Fruit fly (Drosophila melanogaster) whole organism, wandering third instar larva: ENCODE measurements around the gene Fuca.

Source experiments
- Abd-B ChIP-seq: fragments of >200 bp; optimal IDR thresholded peaks from 2 replicates; lab custom pipeline; 2017; ENCODE audit warnings: missing biosample characterization, missing genetic modification characterization
- CG32264 ChIP-seq: fragments of 200-800 bp; sonication (Bioruptor generic); optimal IDR thresholded peaks from 2 replicates; lab custom pipeline; 2016; ENCODE audit warnings: missing biosample characterization, missing genetic modification characterization
- CG9705 ChIP-seq: fragments of 200-800 bp; sonication (Bioruptor generic); optimal IDR thresholded peaks from 2 replicates; lab custom pipeline; 2018; ENCODE audit warnings: missing biosample characterization, mild to moderate bottlenecking, missing genetic modification characterization
- CrebA ChIP-seq: fragments of 200-800 bp; sonication (Bioruptor generic); optimal IDR thresholded peaks from 2 replicates; lab custom pipeline; 2016; ENCODE audit warnings: missing biosample characterization, mild to moderate bottlenecking, missing genetic modification characterization, borderline replicate concordance
- Dfd ChIP-seq: fragments of >200 bp; optimal IDR thresholded peaks from 2 replicates; lab custom pipeline; 2017; ENCODE audit warnings: missing biosample characterization, missing genetic modification characterization
- Dif ChIP-seq: fragments of 200-275, 200-300 bp; sonication (Bioruptor generic); optimal IDR thresholded peaks from 2 replicates; lab custom pipeline; 2018; ENCODE audit warnings: missing biosample characterization, missing genetic modification characterization; ENCODE audit not compliant: partially characterized antibody
- GATAd ChIP-seq: sonication (Bioruptor generic); optimal IDR thresholded peaks from 2 replicates; lab custom pipeline; 2016; ENCODE audit warnings: missing biosample characterization, missing genetic modification characterization
- HLH106 ChIP-seq: fragments of 200-800 bp; optimal IDR thresholded peaks from 3 replicates; lab custom pipeline; 2019; ENCODE audit warnings: missing biosample characterization, mild to moderate bottlenecking, missing genetic modification characterization, moderate library complexity
- Hnf4 ChIP-seq: fragments of 200-800 bp; sonication (Bioruptor generic); optimal IDR thresholded peaks from 2 replicates; lab custom pipeline; 2016; ENCODE audit warnings: missing biosample characterization, mild to moderate bottlenecking, missing genetic modification characterization
- Hr78 ChIP-seq: fragments of >200 bp; optimal IDR thresholded peaks from 2 replicates; lab custom pipeline; 2017; ENCODE audit warnings: missing biosample characterization, missing genetic modification characterization
- Hr83 ChIP-seq: fragments of 200-300 bp; sonication (Bioruptor generic); optimal IDR thresholded peaks from 2 replicates; lab custom pipeline; 2016; ENCODE audit warnings: missing biosample characterization, mild to moderate bottlenecking, missing genetic modification characterization, moderate library complexity; ENCODE audit not compliant: poor library complexity, severe bottlenecking
- Jra ChIP-seq: sonication (Bioruptor generic); optimal IDR thresholded peaks from 2 replicates; lab custom pipeline; 2016; ENCODE audit warnings: missing biosample characterization, missing genetic modification characterization
- Mio ChIP-seq: sonication (Bioruptor generic); optimal IDR thresholded peaks from 2 replicates; lab custom pipeline; 2016; ENCODE audit warnings: missing biosample characterization, missing genetic modification characterization
- Myc ChIP-seq: fragments of >200 bp; optimal IDR thresholded peaks from 2 replicates; lab custom pipeline; 2017
- N ChIP-seq: fragments of >200 bp; optimal IDR thresholded peaks from 2 replicates; lab custom pipeline; 2018; ENCODE audit warnings: missing biosample characterization, missing external identifiers, missing genetic modification characterization
- OdsH ChIP-seq: fragments of 200-800 bp; sonication (Bioruptor generic); optimal IDR thresholded peaks from 2 replicates; lab custom pipeline; 2016; ENCODE audit warnings: missing biosample characterization, mild to moderate bottlenecking, missing genetic modification characterization
- Rel ChIP-seq, 2 experiments: fragments of 200-800 bp; sonication (Bioruptor generic) in 1 of 2; optimal IDR thresholded peaks; 2 replicates in 1 of 2; 3 replicates in 1 of 2; lab custom pipeline; 2016 to 2019; ENCODE audit warnings: mild to moderate bottlenecking in 2 of 2, missing biosample characterization in 2 of 2, missing genetic modification characterization in 2 of 2, moderate library complexity in 1 of 2
- Sp1 ChIP-seq: fragments of 200-800 bp; sonication (Bioruptor generic); optimal IDR thresholded peaks from 3 replicates; lab custom pipeline; 2019; ENCODE audit warnings: missing biosample characterization, mild to moderate bottlenecking, missing genetic modification characterization, moderate library complexity
- Vsx2 ChIP-seq: fragments of 200-300, 225-300 bp; sonication (Bioruptor generic); optimal IDR thresholded peaks from 2 replicates; lab custom pipeline; 2018; ENCODE audit warnings: missing biosample characterization, missing genetic modification characterization; ENCODE audit not compliant: partially characterized antibody
- br ChIP-seq: fragments of 200-800 bp; sonication (Bioruptor generic); optimal IDR thresholded peaks from 2 replicates; lab custom pipeline; 2016; ENCODE audit warnings: missing biosample characterization, missing genetic modification characterization
- brk ChIP-seq: fragments of 200-800 bp; sonication (Bioruptor generic); optimal IDR thresholded peaks from 2 replicates; lab custom pipeline; 2016; ENCODE audit warnings: missing biosample characterization, mild to moderate bottlenecking, missing genetic modification characterization
- dl ChIP-seq, 2 experiments: fragments of 175-275, 200-275 bp in 1 of 2; fragments of 200-275 bp in 1 of 2; sonication (Bioruptor generic); optimal IDR thresholded peaks; lab custom pipeline; 2018; ENCODE audit warnings: mild to moderate bottlenecking in 2 of 2, missing biosample characterization in 2 of 2, missing genetic modification characterization in 2 of 2, moderate library complexity in 2 of 2; ENCODE audit not compliant: partially characterized antibody in 2 of 2, insufficient read depth in 1 of 2
- dmrt93B ChIP-seq: fragments of 200-800 bp; sonication (Bioruptor generic); optimal IDR thresholded peaks from 2 replicates; lab custom pipeline; 2018; ENCODE audit warnings: missing biosample characterization, mild to moderate bottlenecking, missing genetic modification characterization
- dsf ChIP-seq: sonication (Bioruptor generic); optimal IDR thresholded peaks from 2 replicates; lab custom pipeline; 2016; ENCODE audit warnings: missing biosample characterization, missing genetic modification characterization, borderline replicate concordance
- ey ChIP-seq: fragments of 200-800 bp; sonication (Bioruptor generic); optimal IDR thresholded peaks from 2 replicates; lab custom pipeline; 2016; ENCODE audit warnings: missing biosample characterization, missing genetic modification characterization
- foxo ChIP-seq, 2 experiments: fragments of 200-800 bp; sonication (Bioruptor generic); optimal IDR thresholded peaks; 2 replicates in 1 of 2; 3 replicates in 1 of 2; lab custom pipeline; 2016 to 2017; ENCODE audit warnings: missing biosample characterization in 2 of 2, missing genetic modification characterization in 2 of 2
- fru ChIP-seq: fragments of 200-800 bp; sonication (Bioruptor generic); optimal IDR thresholded peaks from 3 replicates; lab custom pipeline; 2016; ENCODE audit warnings: missing biosample characterization, mild to moderate bottlenecking, missing genetic modification characterization
- h ChIP-seq: fragments of 200-800 bp; sonication (Bioruptor generic); optimal IDR thresholded peaks from 3 replicates; lab custom pipeline; 2016; ENCODE audit warnings: missing biosample characterization, mild to moderate bottlenecking, missing genetic modification characterization
- jim ChIP-seq: fragments of 175-275, 200-325 bp; sonication (Bioruptor generic); optimal IDR thresholded peaks from 2 replicates; lab custom pipeline; 2016; ENCODE audit warnings: missing biosample characterization, mild to moderate bottlenecking, missing genetic modification characterization
- lola ChIP-seq: fragments of >200 bp; optimal IDR thresholded peaks from 2 replicates; lab custom pipeline; 2017; ENCODE audit warnings: missing biosample characterization, missing genetic modification characterization
- pan ChIP-seq: fragments of >200 bp; optimal IDR thresholded peaks from 2 replicates; lab custom pipeline; 2017
- psq ChIP-seq: fragments of 200-800 bp; sonication (Bioruptor generic); optimal IDR thresholded peaks from 3 replicates; lab custom pipeline; 2017; ENCODE audit warnings: missing biosample characterization, mild to moderate bottlenecking, missing genetic modification characterization, moderate library complexity
- rgr ChIP-seq: fragments of 200-800 bp; sonication (Bioruptor generic); optimal IDR thresholded peaks from 3 replicates; lab custom pipeline; 2016; ENCODE audit warnings: missing biosample characterization, mild to moderate bottlenecking, missing genetic modification characterization
- sage ChIP-seq: fragments of 200-800 bp; sonication (Bioruptor generic); optimal IDR thresholded peaks from 2 replicates; lab custom pipeline; 2016; ENCODE audit warnings: missing biosample characterization, mild to moderate bottlenecking, missing genetic modification characterization
- sv ChIP-seq: fragments of 200-800 bp; sonication (Bioruptor generic); optimal IDR thresholded peaks from 3 replicates; lab custom pipeline; 2016; ENCODE audit warnings: missing biosample characterization, missing genetic modification characterization
- tai ChIP-seq: sonication (Bioruptor generic); optimal IDR thresholded peaks from 2 replicates; lab custom pipeline; 2016; ENCODE audit warnings: missing biosample characterization, missing genetic modification characterization
- usp ChIP-seq: fragments of >200 bp; optimal IDR thresholded peaks from 2 replicates; lab custom pipeline; 2017; ENCODE audit warnings: missing biosample characterization, missing genetic modification characterization
- woc ChIP-seq: sonication (Bioruptor generic); optimal IDR thresholded peaks from 2 replicates; lab custom pipeline; 2016; ENCODE audit warnings: missing biosample characterization, mild to moderate bottlenecking, missing genetic modification characterization

Gene Fuca

DNA sequence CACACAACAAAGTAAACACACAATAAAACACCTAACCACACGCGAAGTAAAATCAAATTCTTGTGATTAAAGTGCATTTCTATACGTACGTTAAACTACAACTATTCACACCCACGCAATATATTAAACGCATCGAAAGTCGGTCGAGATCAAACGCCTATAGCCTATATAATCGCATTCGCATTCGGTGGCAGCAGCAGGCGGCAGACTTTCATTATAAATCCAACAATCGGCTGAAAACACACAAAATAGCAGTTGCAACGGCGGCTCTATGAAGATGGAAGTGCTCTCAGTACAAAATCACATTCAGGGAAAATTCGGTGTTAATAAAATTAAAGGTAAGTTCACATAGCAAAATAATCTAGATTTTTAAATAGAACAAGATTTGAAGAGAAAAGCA is 34.2 kb downstream of the Fuca start:
- no peak for TF ChIP-seq psq (GFP tag; lab: Kevin White, UChicago)
- no peak for TF ChIP-seq ey (GFP tag; lab: Kevin White, UChicago)
- TF ChIP-seq Dfd (GFP tag; lab: Kevin White, UChicago), result no peak
- no peak for TF ChIP-seq Vsx2
- no peak for TF ChIP-seq tai (GFP tag; lab: Kevin White, UChicago)
- no peak for TF ChIP-seq CG32264
- TF ChIP-seq sv (GFP tag; lab: Kevin White, UChicago), result no peak
- TF ChIP-seq Hr83 (GFP tag; lab: Kevin White, UChicago), result no peak
- no peak for TF ChIP-seq CG9705 (GFP tag; lab: Kevin White, UChicago)
- TF ChIP-seq jim (GFP tag; lab: Kevin White, UChicago), result no peak

DNA sequence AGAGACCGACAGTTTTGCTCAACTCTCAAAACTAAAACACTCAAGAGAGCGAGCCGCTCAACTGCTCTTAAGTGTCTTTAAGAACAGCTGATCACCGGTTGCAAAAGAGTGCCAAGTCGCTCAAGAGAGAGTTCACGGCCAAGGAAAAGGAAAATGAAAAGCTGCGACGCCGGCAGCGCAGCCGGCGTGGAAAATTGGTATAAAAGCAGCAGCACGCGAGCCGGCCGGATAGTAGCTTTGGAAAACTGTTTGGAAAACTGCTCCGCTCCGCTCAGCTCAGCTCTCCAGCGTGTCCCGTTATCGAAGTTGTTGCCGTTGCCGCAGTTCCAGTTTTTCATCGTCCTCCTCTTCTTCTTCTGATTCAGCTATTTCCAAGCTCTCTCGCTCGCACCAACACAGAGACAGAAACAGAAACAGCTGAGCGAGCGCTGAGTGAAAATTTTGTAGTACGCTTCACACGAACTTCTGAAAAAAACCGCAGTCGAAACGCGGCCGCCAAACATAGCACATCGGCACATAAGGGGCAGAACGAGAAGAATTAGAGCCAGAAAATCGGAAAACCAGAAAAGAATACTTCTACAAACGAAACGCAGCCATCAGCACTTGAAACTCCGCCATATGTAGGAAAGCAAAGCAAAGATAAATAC is 35.1 kb downstream of the Fuca start, which contains the start of gene chrb:
Gene chrb, plus strand, starts transcription at position 224 of the 647 bp plus-strand sequence.
- peak; percentile 38 for TF ChIP-seq h (GFP tag; lab: Kevin White, UChicago)
- TF ChIP-seq Mio, result no peak
- no peak for TF ChIP-seq Hr78 (GFP tag; lab: Kevin White, UChicago)
- TF ChIP-seq GATAd (GFP tag; lab: Kevin White, UChicago), result no peak
- TF ChIP-seq pan, result no peak
- peak; percentile 41 for TF ChIP-seq Jra
- TF ChIP-seq Abd-B (GFP tag; lab: Kevin White, UChicago), result no peak
- TF ChIP-seq Rel (GFP tag; optimal IDR thresholded peaks at IDR 0.05; lab: Kevin White, UChicago), result no peak
- peak; percentile 31 for TF ChIP-seq Rel (tag; optimal IDR thresholded peaks at IDR 0.05; lab: Kevin White, UChicago)
- peak; percentile 71 for TF ChIP-seq psq (GFP tag; lab: Kevin White, UChicago)
- no peak for TF ChIP-seq N (GFP tag; lab: Kevin White, UChicago)
- TF ChIP-seq OdsH, result peak; percentile 37
- no peak for TF ChIP-seq dsf (GFP tag; lab: Kevin White, UChicago)
- no peak for TF ChIP-seq tai (GFP tag; lab: Kevin White, UChicago)
- no peak for TF ChIP-seq CG32264
- no peak for TF ChIP-seq Dfd (GFP tag; lab: Kevin White, UChicago)
- peak; percentile 16 for TF ChIP-seq HLH106 (tag; lab: Kevin White, UChicago)
- TF ChIP-seq CG9705 (GFP tag; lab: Kevin White, UChicago), result no peak
- no peak for TF ChIP-seq sage (GFP tag; lab: Kevin White, UChicago)
- TF ChIP-seq Sp1, result peak; percentile 63
- TF ChIP-seq br, result no peak
- peak; percentile 77 for TF ChIP-seq Dif (GFP tag; lab: Kevin White, UChicago)
- no peak for TF ChIP-seq Myc (lab: Kevin White, UChicago)
- TF ChIP-seq woc (GFP tag; lab: Kevin White, UChicago), result no peak
- TF ChIP-seq usp (GFP tag; lab: Kevin White, UChicago), result no peak
- TF ChIP-seq ey (GFP tag; lab: Kevin White, UChicago), result no peak
- TF ChIP-seq sv (GFP tag; lab: Kevin White, UChicago), result no peak
- TF ChIP-seq lola, result no peak
- no peak for TF ChIP-seq brk (GFP tag; lab: Kevin White, UChicago)
- TF ChIP-seq Hr83 (GFP tag; lab: Kevin White, UChicago), result no peak
- no peak for TF ChIP-seq CrebA (GFP tag; lab: Kevin White, UChicago)
- TF ChIP-seq dl (GFP tag; optimal IDR thresholded peaks at IDR 0.05; lab: Kevin White, UChicago; ENCODE audit: insufficient read depth in 1 of 2, partially characterized antibody in 2 of 2), result peak in 1 of 2 experiments; percentile 64
- peak; percentile 19 for TF ChIP-seq Vsx2
- no peak for TF ChIP-seq jim (GFP tag; lab: Kevin White, UChicago)
- no peak for TF ChIP-seq dmrt93B (GFP tag; lab: Kevin White, UChicago)
- TF ChIP-seq rgr (GFP tag; lab: Kevin White, UChicago), result peak; percentile 66
- TF ChIP-seq Hnf4, result peak; percentile 32
- TF ChIP-seq foxo (GFP tag; optimal IDR thresholded peaks at IDR 0.05; lab: Kevin White, UChicago), result peak in 1 of 2 experiments; percentile 25
- TF ChIP-seq fru (GFP tag; lab: Kevin White, UChicago), result peak; percentile 48
- TF ChIP-seq, all 38 proteins: peak for 14
